Fruit fly (Drosophila melanogaster): ENCODE results near the gene PIG-S.

- no peak for TF ChIP-seq insv (optimal IDR thresholded peaks at IDR 0.05)
- TF ChIP-seq psq (optimal IDR thresholded peaks at IDR 0.05): no peak
These were observed 9.6 kb downstream of the PIG-S start for dm6 chr3R:24908034-24908433.
